Fruit fly (Drosophila melanogaster): Measurements from ENCODE around the gene CG7016.
A peak's percentile ranks its signal among the peaks of the same experiment; 100 is the strongest.

Gene CG7016

DNA sequence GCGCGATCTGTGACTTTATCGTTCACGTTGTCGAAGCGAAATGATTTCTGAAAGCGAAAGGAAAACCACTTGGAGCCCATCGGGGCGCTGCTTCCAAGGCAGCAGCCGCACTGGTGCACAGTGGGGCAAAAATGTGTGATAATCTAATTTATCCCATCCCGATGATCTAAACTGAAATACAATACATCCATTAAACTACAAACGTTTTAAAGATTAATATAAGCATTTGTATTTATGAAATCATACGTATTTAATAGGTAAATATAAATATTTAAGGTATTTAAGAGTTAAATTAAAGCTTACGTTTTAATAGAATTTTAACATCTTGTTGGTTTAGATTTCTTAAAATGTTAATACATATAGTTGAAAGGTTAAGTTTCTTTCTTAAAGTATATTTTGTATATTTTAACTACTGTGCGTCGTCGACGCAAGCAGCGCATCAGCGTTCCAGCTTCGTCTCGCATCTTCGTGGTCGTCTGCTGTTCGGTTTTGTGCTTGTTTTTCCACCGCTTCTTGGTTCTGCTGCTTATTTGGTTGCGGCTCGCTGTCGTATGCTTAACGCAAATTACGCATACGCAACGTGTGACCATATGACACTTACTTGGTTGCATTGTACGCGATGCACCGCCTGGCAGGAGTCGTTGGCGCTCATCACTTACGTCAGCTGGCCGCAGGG, 43.4 kb downstream of the CG7016 start, which contains the start of gene CG13643 (continued):
- TF ChIP-seq CG6792 (GFP tag; optimal IDR thresholded peaks at IDR 0.05) = peak; percentile 34
- TF ChIP-seq Hr39 (GFP tag; optimal IDR thresholded peaks at IDR 0.05) = no peak
- peak; percentile 1 for TF ChIP-seq cyc (GFP tag; optimal IDR thresholded peaks at IDR 0.05)
- TF ChIP-seq CG8319 (GFP tag; optimal IDR thresholded peaks at IDR 0.05) = no peak
- TF ChIP-seq OdsH (GFP tag; optimal IDR thresholded peaks at IDR 0.05) = peak; percentile 55
- peak; percentile 88 for TF ChIP-seq Eip78C (GFP tag)
- TF ChIP-seq Hr38 (GFP tag; optimal IDR thresholded peaks at IDR 0.05) = no peak
- TF ChIP-seq Sox14 (GFP tag; optimal IDR thresholded peaks at IDR 0.05) = no peak
- peak in 1 of 2 experiments; percentile 71 for TF ChIP-seq salr (GFP tag; optimal IDR thresholded peaks at IDR 0.05)

DNA sequence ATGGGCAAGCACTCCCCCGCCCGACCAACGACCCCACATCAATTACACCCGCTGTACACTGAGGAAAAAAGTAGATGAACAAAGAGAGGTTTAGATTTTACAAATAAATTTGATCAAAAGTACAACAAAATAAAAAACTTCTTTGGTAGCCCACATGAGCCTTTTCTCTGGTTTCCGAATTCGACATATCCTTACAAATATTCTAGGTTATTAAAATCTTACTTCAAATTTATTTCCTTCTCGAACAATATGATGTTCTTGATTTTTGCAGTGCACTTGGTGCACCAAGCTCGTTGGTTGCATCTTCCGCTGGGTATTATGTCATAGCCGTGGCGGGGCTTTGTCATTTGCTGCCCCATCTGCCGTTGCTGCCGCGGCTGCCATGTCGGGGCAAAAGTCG, 43.9 kb downstream of the CG7016 start:
- TF ChIP-seq CG7368 (GFP tag; optimal IDR thresholded peaks at IDR 0.05) (no peak), CG6276 (GFP tag; optimal IDR thresholded peaks at IDR 0.05) (peak; percentile 46), CG9139 (GFP tag; optimal IDR thresholded peaks at IDR 0.05) (no peak), Hr4 (GFP tag; optimal IDR thresholded peaks at IDR 0.05) (peak; percentile 19), CG32006 (GFP tag; optimal IDR thresholded peaks at IDR 0.05) (peak; percentile 17), dsx (GFP tag; optimal IDR thresholded peaks at IDR 0.05; ENCODE audit: poor library complexity, severe bottlenecking) (no peak), CG15336 (GFP tag; IDR thresholded peaks at IDR 0.05) (peak; percentile 55), CG11762 (GFP tag; optimal IDR thresholded peaks at IDR 0.05; ENCODE audit: insufficient read depth) (no peak), CG11902 (GFP tag; optimal IDR thresholded peaks at IDR 0.05) (no peak), CG4318 (GFP tag; optimal IDR thresholded peaks at IDR 0.05) (no peak), Eip78C (GFP tag) (peak; percentile 55), net (GFP tag; optimal IDR thresholded peaks at IDR 0.05) (no peak), Gug (GFP tag; IDR thresholded peaks at IDR 0.05) (no peak), CG34406 (GFP tag; optimal IDR thresholded peaks at IDR 0.05) (no peak), Ets21C (GFP tag; optimal IDR thresholded peaks at IDR 0.05) (no peak), Lpt (GFP tag; optimal IDR thresholded peaks at IDR 0.05) (no peak), CG6163 (GFP tag; IDR thresholded peaks at IDR 0.05) (no peak), eg (GFP tag; IDR thresholded peaks at IDR 0.05) (peak; percentile 61; the same call in 2 of the 3 replicates), fd85E (GFP tag; optimal IDR thresholded peaks at IDR 0.05) (no peak), cyc (GFP tag; optimal IDR thresholded peaks at IDR 0.05) (no peak), CG6854 (GFP tag; optimal IDR thresholded peaks at IDR 0.05) (no peak), CG31627 (GFP tag; optimal IDR thresholded peaks at IDR 0.05) (no peak), fkh (GFP tag; optimal IDR thresholded peaks at IDR 0.05) (no peak), Met (GFP tag; optimal IDR thresholded peaks at IDR 0.05) (no peak), CG6808 (GFP tag; optimal IDR thresholded peaks at IDR 0.05) (no peak), CG3032 (tag; optimal IDR thresholded peaks at IDR 0.05) (no peak), CG8119 (GFP tag; IDR thresholded peaks at IDR 0.05) (peak; percentile 52), CG11294 (GFP tag; IDR thresholded peaks at IDR 0.05) (no peak), CG8632 (GFP tag; optimal IDR thresholded peaks at IDR 0.05) (no peak), Hr38 (GFP tag; optimal IDR thresholded peaks at IDR 0.05) (no peak)

DNA sequence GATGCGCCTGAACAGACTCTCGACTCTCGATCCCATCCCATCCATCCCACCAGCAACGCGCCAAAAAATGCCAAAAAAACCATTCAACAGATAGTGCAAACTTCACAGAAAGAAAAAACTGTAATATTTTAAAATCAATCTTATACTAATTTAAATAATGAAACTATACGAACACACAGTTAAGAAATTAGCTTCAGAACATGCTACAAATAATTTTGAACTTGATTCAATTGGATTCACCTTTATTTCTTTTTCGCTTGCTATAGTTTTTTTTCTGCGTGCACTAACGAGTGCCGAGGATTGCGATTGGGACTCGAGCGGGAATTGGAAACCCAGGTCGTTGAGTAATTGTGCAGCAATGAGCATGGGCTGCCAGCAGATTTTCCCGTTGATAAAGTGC, 45.3 kb downstream of the CG7016 start:
- TF ChIP-seq esn (GFP tag; optimal IDR thresholded peaks at IDR 0.05) (no peak), pdm3 (GFP tag; optimal IDR thresholded peaks at IDR 0.05) (peak; percentile 11), fd85E (GFP tag; optimal IDR thresholded peaks at IDR 0.05) (no peak), Eip75B (GFP tag; optimal IDR thresholded peaks at IDR 0.05) (no peak), Gug (GFP tag; IDR thresholded peaks at IDR 0.05) (peak; percentile 34; the same call in 1 of the 2 replicates), Eip78C (GFP tag) (peak; percentile 51), salr (GFP tag; optimal IDR thresholded peaks at IDR 0.05) (no peak), CG15336 (GFP tag; IDR thresholded peaks at IDR 0.05) (peak; percentile 77), net (GFP tag; optimal IDR thresholded peaks at IDR 0.05) (no peak), CG31627 (GFP tag; optimal IDR thresholded peaks at IDR 0.05) (no peak), Hr4 (GFP tag; optimal IDR thresholded peaks at IDR 0.05) (peak; percentile 66), Hr39 (GFP tag; optimal IDR thresholded peaks at IDR 0.05) (no peak), svp (GFP tag) (peak; percentile 14), CG32006 (GFP tag; optimal IDR thresholded peaks at IDR 0.05) (peak; percentile 58), CG8119 (GFP tag; IDR thresholded peaks at IDR 0.05) (peak; percentile 70), eg (GFP tag; IDR thresholded peaks at IDR 0.05) (peak; percentile 68), CG6276 (GFP tag; optimal IDR thresholded peaks at IDR 0.05) (peak; percentile 60), CG11294 (GFP tag; IDR thresholded peaks at IDR 0.05) (peak; percentile 15; the same call in 1 of the 2 replicates), OdsH (GFP tag; optimal IDR thresholded peaks at IDR 0.05) (peak; percentile 1), CG4318 (GFP tag; optimal IDR thresholded peaks at IDR 0.05) (peak; percentile 20)
